Worm (Caenorhabditis elegans): ENCODE measurements around the gene mltn-11.

- no peak for TF ChIP-seq him-1 (tag; optimal IDR thresholded peaks at IDR 0.05)
- TF ChIP-seq dao-5 (tag; optimal IDR thresholded peaks at IDR 0.05), result no peak
Observed at ce11 chrV:16600623-16601022, 35.4 kb upstream of the mltn-11 start, which contains the start of gene T03E6.9.

Data from whole organism, L4/young adult.